Worm (Caenorhabditis elegans) whole organism, young adult: Measurements from ENCODE around the gene F14D12.1.

Experiments used
- B0019.2 ChIP-seq: fragments of 200-800 bp; sonication (Bioruptor generic); conservative IDR thresholded peaks from 2 replicates; pipeline ENCODE4 v1.3.6; 2022; ENCODE audit warnings: missing genetic modification reagents, missing genetic modification characterization, missing compliant biosample characterization
- F22D6.2 ChIP-seq: sonication (generic microtip); optimal IDR thresholded peaks from 2 replicates; lab custom pipeline; 2016; ENCODE audit warnings: mild to moderate bottlenecking, missing genetic modification characterization, missing compliant biosample characterization
- F37B4.10 ChIP-seq: fragments of 200-800 bp; sonication (Bioruptor generic); IDR thresholded peaks from 2 replicates; pipeline ENCODE4 v1.3.6; 2022; ENCODE audit warnings: missing genetic modification characterization, missing compliant biosample characterization
- F49E8.2 ChIP-seq: sonication (generic microtip); optimal IDR thresholded peaks from 3 replicates; lab custom pipeline; 2017; ENCODE audit warnings: missing genetic modification characterization, mild to moderate bottlenecking, missing compliant biosample characterization, antibody characterized with exemption, moderate library complexity; ENCODE audit not compliant: insufficient read depth
- F57A8.1 ChIP-seq: fragments of 200-800 bp; sonication (Bioruptor generic); optimal IDR thresholded peaks from 2 replicates; lab custom pipeline; 2018; ENCODE audit warnings: mild to moderate bottlenecking, missing genetic modification characterization, moderate library complexity, missing compliant biosample characterization
- K11D2.4 ChIP-seq: fragments of 200-800 bp; sonication (Bioruptor generic); IDR thresholded peaks from 2 replicates; pipeline ENCODE4 v1.3.6; 2022; ENCODE audit warnings: missing genetic modification reagents, missing genetic modification characterization, missing compliant biosample characterization
- K12H6.12 ChIP-seq: fragments of 200-800 bp; sonication (Bioruptor generic); optimal IDR thresholded peaks from 2 replicates; lab custom pipeline; 2018; ENCODE audit warnings: mild to moderate bottlenecking, missing genetic modification characterization, missing compliant biosample characterization
- T07F8.4 ChIP-seq: sonication (generic microtip); optimal IDR thresholded peaks from 2 replicates; lab custom pipeline; 2016; ENCODE audit warnings: mild to moderate bottlenecking, missing genetic modification characterization, moderate library complexity, missing compliant biosample characterization
- aptf-2 ChIP-seq: fragments of 200-800 bp; sonication (Bioruptor generic); conservative IDR thresholded peaks from 2 replicates; pipeline ENCODE4 v1.3.6; 2022; ENCODE audit warnings: missing genetic modification reagents, missing genetic modification characterization, missing compliant biosample characterization
- aptf-3 ChIP-seq: fragments of 200-800 bp; sonication (Bioruptor generic); IDR thresholded peaks from 2 replicates; pipeline ENCODE4 v1.3.6; 2022; ENCODE audit warnings: missing genetic modification characterization, missing compliant biosample characterization
- cebp-2 ChIP-seq: fragments of 200-800 bp; sonication (Bioruptor generic); IDR thresholded peaks from 2 replicates; pipeline ENCODE4 v1.3.6; 2022; ENCODE audit warnings: missing genetic modification characterization, missing compliant biosample characterization
- ceh-79 ChIP-seq: sonication (generic microtip); optimal IDR thresholded peaks from 2 replicates; lab custom pipeline; 2017; ENCODE audit warnings: mild to moderate bottlenecking, missing genetic modification characterization, missing compliant biosample characterization
- chd-7 ChIP-seq: sonication (generic microtip); optimal IDR thresholded peaks from 2 replicates; lab custom pipeline; 2016; ENCODE audit warnings: mild to moderate bottlenecking, missing genetic modification characterization, moderate library complexity, missing compliant biosample characterization
- dox-1 ChIP-seq: fragments of 200-800 bp; sonication (Bioruptor generic); IDR thresholded peaks from 2 replicates; pipeline ENCODE4 v1.3.6; 2022; ENCODE audit warnings: missing genetic modification reagents, missing genetic modification characterization, missing compliant biosample characterization
- him-1 ChIP-seq: sonication (generic microtip); optimal IDR thresholded peaks from 2 replicates; lab custom pipeline; 2016; ENCODE audit warnings: missing genotype, missing genetic modification reagents, missing genetic modification characterization, missing compliant biosample characterization
- hlh-26 ChIP-seq: fragments of 200-800 bp; sonication (Bioruptor generic); conservative IDR thresholded peaks from 2 replicates; pipeline ENCODE4 v1.3.6; 2022; ENCODE audit warnings: missing genetic modification reagents, missing genetic modification characterization, missing compliant biosample characterization
- hmg-1.2 ChIP-seq: fragments of 200-800 bp; sonication (Bioruptor generic); IDR thresholded peaks from 2 replicates; pipeline ENCODE4 v1.3.6; 2022; ENCODE audit warnings: missing genetic modification reagents, missing genetic modification characterization, missing compliant biosample characterization
- hsf-1 ChIP-seq: fragments of 200-800 bp; sonication (Bioruptor generic); IDR thresholded peaks from 2 replicates; pipeline ENCODE4 v1.3.6; 2022; ENCODE audit warnings: missing genetic modification reagents, missing genetic modification characterization, missing compliant biosample characterization
- lag-1 ChIP-seq: fragments of 200-800 bp; sonication (Bioruptor generic); IDR thresholded peaks from 2 replicates; pipeline ENCODE4 v1.3.6; 2022; ENCODE audit warnings: missing genetic modification reagents, missing genetic modification characterization, missing compliant biosample characterization
- lin-26 ChIP-seq: fragments of 200-800 bp; sonication (Bioruptor generic); IDR thresholded peaks from 2 replicates; pipeline ENCODE4 v1.3.6; 2022; ENCODE audit warnings: missing genetic modification reagents, missing genetic modification characterization, missing compliant biosample characterization
- lin-35 ChIP-seq, 3 experiments: fragments of 150-350 bp in 2 of 3; sonication (generic microtip) in 1 of 3; optimal IDR thresholded peaks; 2 replicates each; lab custom pipeline; 2014 to 2018; ENCODE audit warnings: missing biosample characterization in 3 of 3, missing genetic modification characterization in 3 of 3, missing genetic modification reagents in 3 of 3
- lin-40 ChIP-seq: sonication (generic microtip); optimal IDR thresholded peaks from 2 replicates; lab custom pipeline; 2016; ENCODE audit warnings: missing genetic modification characterization, mild to moderate bottlenecking, missing compliant biosample characterization, missing genotype, missing genetic modification reagents
- lin-54 ChIP-seq: fragments of 200-800 bp; sonication (Bioruptor generic); optimal IDR thresholded peaks from 2 replicates; lab custom pipeline; 2018; ENCODE audit warnings: mild to moderate bottlenecking, missing genetic modification characterization, missing compliant biosample characterization
- madf-3 ChIP-seq: fragments of 200-800 bp; sonication (Bioruptor generic); IDR thresholded peaks from 2 replicates; pipeline ENCODE4 v1.3.6; 2022; ENCODE audit warnings: missing genetic modification reagents, missing genetic modification characterization, missing compliant biosample characterization
- madf-6 ChIP-seq: fragments of 200-800 bp; sonication (Bioruptor generic); IDR thresholded peaks from 2 replicates; pipeline ENCODE4 v1.3.6; 2022; ENCODE audit warnings: missing genetic modification reagents, missing genetic modification characterization, missing compliant biosample characterization
- mes-4 ChIP-seq: sonication (generic microtip); optimal IDR thresholded peaks from 2 replicates; lab custom pipeline; 2016; ENCODE audit warnings: missing genotype, missing genetic modification characterization, missing compliant biosample characterization
- nfyb-1 ChIP-seq: fragments of 200-800 bp; sonication (Bioruptor generic); IDR thresholded peaks from 2 replicates; pipeline ENCODE4 v1.3.6; 2022; ENCODE audit warnings: missing genetic modification reagents, missing genetic modification characterization, missing compliant biosample characterization
- repo-1 ChIP-seq: sonication (generic microtip); optimal IDR thresholded peaks from 2 replicates; lab custom pipeline; 2017; ENCODE audit warnings: mild to moderate bottlenecking, missing genetic modification characterization, missing compliant biosample characterization
- unc-130 ChIP-seq: sonication (generic microtip); optimal IDR thresholded peaks from 2 replicates; lab custom pipeline; 2016; ENCODE audit warnings: missing genetic modification reagents, missing genetic modification characterization, missing compliant biosample characterization
- xnd-1 ChIP-seq: sonication (generic microtip); optimal IDR thresholded peaks from 2 replicates; lab custom pipeline; 2016; ENCODE audit warnings: missing genotype, missing genetic modification reagents, missing genetic modification characterization, missing compliant biosample characterization
- ztf-18 ChIP-seq: sonication (generic microtip); optimal IDR thresholded peaks from 2 replicates; lab custom pipeline; 2016; ENCODE audit warnings: missing genotype, mild to moderate bottlenecking, missing genetic modification characterization, missing compliant biosample characterization
- ztf-26 ChIP-seq: sonication (generic microtip); optimal IDR thresholded peaks from 2 replicates; lab custom pipeline; 2017; ENCODE audit warnings: missing genetic modification characterization, missing compliant biosample characterization

F14D12.1 gene

ce11 chrX:5628432-5628977, 24.9 kb downstream of the F14D12.1 start:
- TF ChIP-seq lin-40 (tag; lab: Kevin White, UChicago) = no peak
- no peak for TF ChIP-seq hsf-1 (GFP tag; lab: Robert Waterston, UW)
- no peak for TF ChIP-seq him-1 (tag; lab: Kevin White, UChicago)
- TF ChIP-seq T07F8.4 (tag; lab: Kevin White, UChicago) = no peak
- TF ChIP-seq hlh-26 = no peak
- TF ChIP-seq xnd-1 (tag; lab: Kevin White, UChicago) = no peak
- TF ChIP-seq lin-26 (GFP tag; lab: Robert Waterston, UW) = peak; percentile 52; the same call in 1 of the 2 replicates
- TF ChIP-seq ztf-26 (tag; lab: Kevin White, UChicago) = peak; percentile 27
- TF ChIP-seq, all 124 proteins: peak for 2

ce11 chrX:5629941-5630340, 26.4 kb downstream of the F14D12.1 start, which contains the start of gene argn-1:
Gene argn-1 (plus strand): TSS chrX:5630023.
- peak; percentile 64 for TF ChIP-seq ztf-26 (tag; lab: Kevin White, UChicago)
- no peak for TF ChIP-seq aptf-2 (GFP tag; lab: Robert Waterston, UW)
- TF ChIP-seq lin-40 (tag; lab: Kevin White, UChicago) = peak; percentile 13

- no peak for TF ChIP-seq madf-3 (GFP tag; lab: Robert Waterston, UW)
- TF ChIP-seq ztf-26 (tag; lab: Kevin White, UChicago) = peak; percentile 9
Observed at ce11 chrX:5631008-5631407, 27.4 kb downstream of the F14D12.1 start.

- TF ChIP-seq ceh-79 (tag; lab: Kevin White, UChicago) (no peak), aptf-3 (GFP tag; lab: Robert Waterston, UW) (no peak), madf-6 (GFP tag; lab: Robert Waterston, UW) (no peak), lag-1 (GFP tag; lab: Robert Waterston, UW) (no peak), lin-54 (GFP tag; lab: Kevin White, UChicago) (no peak)
Observed at ce11 chrX:5631626-5632025, 28.1 kb downstream of the F14D12.1 start, which contains the start of gene T22B7.8. Gene T22B7.8 (plus strand): TSS chrX:5631926.

ce11 chrX:5639562-5639961, 36.0 kb downstream of the F14D12.1 start:
- TF ChIP-seq repo-1 (tag; lab: Kevin White, UChicago) (no peak), F49E8.2 (tag; lab: Kevin White, UChicago) (no peak), nfyb-1 (GFP tag; lab: Robert Waterston, UW) (no peak), hmg-1.2 (GFP tag; lab: Robert Waterston, UW) (no peak), F57A8.1 (GFP tag; lab: Kevin White, UChicago) (no peak), ztf-18 (no peak), B0019.2 (GFP tag; lab: Robert Waterston, UW) (no peak), chd-7 (no peak), K12H6.12 (no peak), dox-1 (GFP tag; lab: Robert Waterston, UW) (no peak), lin-35 (GFP tag; optimal IDR thresholded peaks at IDR 0.05; lab: Kevin White, UChicago) (no peak), F37B4.10 (GFP tag; lab: Robert Waterston, UW) (no peak), K11D2.4 (GFP tag; lab: Robert Waterston, UW) (no peak), F22D6.2 (tag; lab: Kevin White, UChicago) (no peak), cebp-2 (GFP tag; lab: Robert Waterston, UW) (no peak), mes-4 (tag; lab: Kevin White, UChicago) (no peak), unc-130 (GFP tag; lab: Kevin White, UChicago) (no peak)
